Worm (Caenorhabditis elegans): ENCODE data around the gene fbxa-181.

- no peak for TF ChIP-seq tab-1 (GFP tag; IDR thresholded peaks at IDR 0.05)
- TF ChIP-seq ref-1 (GFP tag; conservative IDR thresholded peaks at IDR 0.05): no peak
- TF ChIP-seq ztf-23 (GFP tag; IDR thresholded peaks at IDR 0.05): no peak
- TF ChIP-seq T22C8.4 (GFP tag; IDR thresholded peaks at IDR 0.05): no peak
- TF ChIP-seq med-1 (GFP tag; optimal IDR thresholded peaks at IDR 0.05; ENCODE audit: insufficient read depth): no peak
- no peak for TF ChIP-seq cog-1 (tag; optimal IDR thresholded peaks at IDR 0.05)
- no peak for TF ChIP-seq ztf-29 (GFP tag; IDR thresholded peaks at IDR 0.05)
- no peak for TF ChIP-seq flt-1 (GFP tag; IDR thresholded peaks at IDR 0.05)
Measured at ce11 chrV:13768941-13769436, 43.3 kb downstream of the fbxa-181 start, which contains the start of gene nas-24.
